Fruit fly (Drosophila melanogaster) S2 (cell line): ENCODE results near the gene kar.

Experiments used
- CG8478 ChIP-seq: fragments of >200 bp; optimal IDR thresholded peaks from 2 replicates; lab custom pipeline; 2018
- CTCF ChIP-seq, 2 experiments: fragments of >200 bp; optimal IDR thresholded peaks; 2 replicates each; lab custom pipeline; 2018

dm6 chr3R:12676160-12676559 lies 13.0 kb downstream of the kar start, which contains the start of gene CG43630:
- TF ChIP-seq CG8478, result no peak
- no peak for TF ChIP-seq CTCF (optimal IDR thresholded peaks at IDR 0.05; lab: Kevin White, UChicago)
